Fruit fly (Drosophila melanogaster) whole organism, embryonic: ENCODE results near the gene Karybeta3.
A peak's percentile ranks its signal among the peaks of the same experiment; 100 is the strongest.

Experiments
- CG10959 ChIP-seq: fragments of 200-800 bp; sonication (Bioruptor generic); IDR thresholded peaks from 2 replicates; pipeline ENCODE4 v1.3.6; 2022; ENCODE audit warnings: missing biosample characterization, missing genetic modification characterization
- CG14667 ChIP-seq: fragments of 200-800 bp; sonication (Bioruptor generic); IDR thresholded peaks from 2 replicates; pipeline ENCODE4 v1.3.6; 2022; ENCODE audit warnings: missing biosample characterization, missing genetic modification characterization
- CG15696 ChIP-seq: fragments of 200-800 bp; sonication (Bioruptor generic); optimal IDR thresholded peaks from 2 replicates; lab custom pipeline; 2019; ENCODE audit warnings: missing biosample characterization, mild to moderate bottlenecking, missing genetic modification characterization, moderate library complexity
- CG16813 ChIP-seq: fragments of 200-800 bp; sonication (Bioruptor generic); IDR thresholded peaks from 3 replicates; pipeline ENCODE4 v1.3.6; 2022; ENCODE audit warnings: missing biosample characterization, missing genetic modification characterization; ENCODE audit not compliant: partially characterized antibody
- CG17829 ChIP-seq: fragments of 200-800 bp; optimal IDR thresholded peaks from 2 replicates; lab custom pipeline; 2019; ENCODE audit warnings: missing biosample characterization, mild to moderate bottlenecking, missing genetic modification characterization, moderate library complexity
- CG17912 ChIP-seq: fragments of 200-800 bp; sonication (Bioruptor generic); optimal IDR thresholded peaks from 2 replicates; lab custom pipeline; 2018; ENCODE audit warnings: missing biosample characterization, mild to moderate bottlenecking, missing genetic modification characterization
- CG18011 ChIP-seq: fragments of 200-800 bp; sonication (Bioruptor generic); optimal IDR thresholded peaks from 2 replicates; lab custom pipeline; 2017; ENCODE audit warnings: missing biosample characterization, missing genetic modification characterization, mild to moderate bottlenecking, moderate library complexity, missing genotype
- CG3163 ChIP-seq: fragments of 200-800 bp; sonication (Bioruptor generic); optimal IDR thresholded peaks from 3 replicates; lab custom pipeline; 2016; ENCODE audit warnings: missing biosample characterization, missing genetic modification characterization
- CG3281 ChIP-seq: fragments of 200-800 bp; sonication (Bioruptor generic); optimal IDR thresholded peaks from 3 replicates; lab custom pipeline; 2017; ENCODE audit warnings: missing biosample characterization, mild to moderate bottlenecking, missing genetic modification characterization
- CG43689 ChIP-seq: fragments of 200-800 bp; sonication (Bioruptor generic); IDR thresholded peaks from 2 replicates; pipeline ENCODE4 v1.3.6; 2022; ENCODE audit warnings: missing biosample characterization, missing genetic modification characterization
- CG4424 ChIP-seq: fragments of 200-800 bp; sonication (Bioruptor generic); optimal IDR thresholded peaks from 3 replicates; lab custom pipeline; 2016; ENCODE audit warnings: missing biosample characterization, missing genetic modification characterization
- CG7357 ChIP-seq: fragments of 200-800 bp; sonication (Bioruptor generic); IDR thresholded peaks from 3 replicates; pipeline ENCODE4 v1.3.6; 2022; ENCODE audit warnings: missing biosample characterization, missing genetic modification characterization
- CG8290 ChIP-seq, 3 experiments: fragments of 200-800 bp; sonication (Bioruptor generic); optimal IDR thresholded peaks; 2 replicates each; lab custom pipeline; 2016 to 2019; ENCODE audit warnings: missing biosample characterization in 3 of 3, missing genetic modification characterization in 3 of 3, mild to moderate bottlenecking in 2 of 3, moderate library complexity in 1 of 3
- CG8478 ChIP-seq: fragments of >200 bp; optimal IDR thresholded peaks from 2 replicates; lab custom pipeline; 2018
- CG9876 ChIP-seq: fragments of 200-800 bp; sonication (Bioruptor generic); optimal IDR thresholded peaks from 2 replicates; lab custom pipeline; 2016; ENCODE audit warnings: missing biosample characterization, missing genetic modification characterization
- CHES-1-like ChIP-seq: fragments of 200-800 bp; sonication (Bioruptor generic); optimal IDR thresholded peaks from 2 replicates; lab custom pipeline; 2016; ENCODE audit warnings: missing biosample characterization, missing genetic modification characterization
- CTCF ChIP-seq: fragments of 200-800 bp; sonication (Bioruptor generic); optimal IDR thresholded peaks from 2 replicates; lab custom pipeline; 2017; ENCODE audit warnings: missing biosample characterization, mild to moderate bottlenecking, missing genetic modification characterization, moderate library complexity
- CrebB ChIP-seq: fragments of 200-800 bp; sonication (Bioruptor generic); optimal IDR thresholded peaks from 3 replicates; lab custom pipeline; 2018; ENCODE audit warnings: missing biosample characterization, mild to moderate bottlenecking, missing genetic modification characterization
- Dref ChIP-seq: fragments of 200-800 bp; sonication (Bioruptor generic); IDR thresholded peaks from 2 replicates; pipeline ENCODE4 v1.3.6; 2022; ENCODE audit warnings: missing biosample characterization, missing genetic modification characterization
- Gug ChIP-seq: fragments of 200-800 bp; sonication (Bioruptor generic); IDR thresholded peaks from 4 replicates; pipeline ENCODE4 v1.3.6; 2022; ENCODE audit warnings: missing biosample characterization, missing genetic modification characterization
- H2.0 ChIP-seq: fragments of 200-800 bp; sonication (Bioruptor generic); IDR thresholded peaks from 2 replicates; pipeline ENCODE4 v1.3.6; 2022; ENCODE audit warnings: missing biosample characterization, missing genetic modification characterization
- Hand ChIP-seq: fragments of 200-800 bp; sonication (Bioruptor generic); optimal IDR thresholded peaks from 2 replicates; lab custom pipeline; 2017; ENCODE audit warnings: mild to moderate bottlenecking, missing biosample characterization, missing genetic modification reagents, missing genetic modification characterization
- Hr39 ChIP-seq: fragments of >200 bp; optimal IDR thresholded peaks from 2 replicates; lab custom pipeline; 2017
- Hsf ChIP-seq: fragments of 200-800 bp; sonication (Bioruptor generic); optimal IDR thresholded peaks from 3 replicates; lab custom pipeline; 2016; ENCODE audit warnings: missing biosample characterization, missing genetic modification characterization
- NC2α ChIP-seq: fragments of 200-800 bp; sonication (Bioruptor generic); optimal IDR thresholded peaks from 2 replicates; lab custom pipeline; 2016; ENCODE audit warnings: missing biosample characterization, missing genetic modification characterization
- Oaz ChIP-seq: fragments of 200-800 bp; sonication (Bioruptor generic); IDR thresholded peaks from 2 replicates; pipeline ENCODE4 v1.3.6; 2022; ENCODE audit warnings: missing biosample characterization, missing genetic modification characterization
- PHDP ChIP-seq: fragments of 200-800 bp; sonication (Bioruptor generic); optimal IDR thresholded peaks from 3 replicates; lab custom pipeline; 2018; ENCODE audit warnings: missing biosample characterization, mild to moderate bottlenecking, missing genetic modification characterization, moderate library complexity
- Ptx1 ChIP-seq: fragments of 200-800 bp; sonication (Bioruptor generic); IDR thresholded peaks from 2 replicates; pipeline ENCODE4 v1.3.6; 2022; ENCODE audit warnings: missing biosample characterization, missing genetic modification characterization
- Sox100B ChIP-seq: fragments of 200-800 bp; sonication (Bioruptor generic); optimal IDR thresholded peaks from 3 replicates; lab custom pipeline; 2018; ENCODE audit warnings: missing biosample characterization, mild to moderate bottlenecking, missing genetic modification characterization
- TFAM ChIP-seq: fragments of 200-800 bp; sonication (Bioruptor generic); optimal IDR thresholded peaks from 2 replicates; lab custom pipeline; 2017; ENCODE audit warnings: missing biosample characterization, missing genetic modification characterization, inconsistent platforms
- Usf ChIP-seq: fragments of 200-800 bp; sonication (Bioruptor generic); optimal IDR thresholded peaks from 2 replicates; lab custom pipeline; 2017; ENCODE audit warnings: missing genotype, missing biosample characterization, missing genetic modification characterization
- bbx ChIP-seq: fragments of 200-800 bp; sonication (Bioruptor generic); IDR thresholded peaks from 2 replicates; pipeline ENCODE4 v1.3.6; 2022; ENCODE audit warnings: missing biosample characterization, missing genetic modification characterization; ENCODE audit not compliant: partially characterized antibody
- cas ChIP-seq: fragments of 200-800 bp; sonication (Bioruptor generic); IDR thresholded peaks from 2 replicates; pipeline ENCODE4 v1.3.6; 2022; ENCODE audit warnings: missing biosample characterization, missing genetic modification characterization
- cato ChIP-seq: fragments of 200-800 bp; sonication (Bioruptor generic); optimal IDR thresholded peaks from 2 replicates; lab custom pipeline; 2016; ENCODE audit warnings: missing biosample characterization, missing genetic modification characterization, borderline replicate concordance
- cwo ChIP-seq: fragments of 200-800 bp; sonication (Bioruptor generic); optimal IDR thresholded peaks from 3 replicates; lab custom pipeline; 2017; ENCODE audit warnings: missing biosample characterization, missing genetic modification characterization, mild to moderate bottlenecking, moderate library complexity, missing genetic modification reagents
- fd102C ChIP-seq: fragments of 200-800 bp; sonication (Bioruptor generic); optimal IDR thresholded peaks from 2 replicates; lab custom pipeline; 2018; ENCODE audit warnings: missing biosample characterization, mild to moderate bottlenecking, missing genetic modification characterization, moderate library complexity
- gt ChIP-seq: fragments of 200-800 bp; sonication (Bioruptor generic); IDR thresholded peaks from 2 replicates; pipeline ENCODE4 v1.3.6; 2022; ENCODE audit warnings: missing biosample characterization, missing genetic modification characterization
- knrl ChIP-seq: fragments of 200-800 bp; sonication (Bioruptor generic); IDR thresholded peaks from 3 replicates; pipeline ENCODE4 v1.3.6; 2022; ENCODE audit warnings: missing biosample characterization, missing genetic modification characterization; ENCODE audit not compliant: partially characterized antibody
- nerfin-2 ChIP-seq: fragments of 200-800 bp; sonication (Bioruptor generic); IDR thresholded peaks from 2 replicates; pipeline ENCODE4 v1.3.6; 2022; ENCODE audit warnings: missing biosample characterization, missing genetic modification characterization; ENCODE audit not compliant: partially characterized antibody
- odd ChIP-seq: fragments of 200-800 bp; sonication (Bioruptor generic); optimal IDR thresholded peaks from 2 replicates; lab custom pipeline; 2017; ENCODE audit warnings: missing biosample characterization, mild to moderate bottlenecking, missing genetic modification characterization
- phol ChIP-seq: fragments of 200-800 bp; sonication (Bioruptor generic); optimal IDR thresholded peaks from 3 replicates; lab custom pipeline; 2018; ENCODE audit warnings: missing biosample characterization, mild to moderate bottlenecking, missing genetic modification characterization, moderate library complexity
- pros ChIP-seq: fragments of 200-800 bp; sonication (Bioruptor generic); optimal IDR thresholded peaks from 3 replicates; lab custom pipeline; 2019; ENCODE audit warnings: missing biosample characterization, mild to moderate bottlenecking, missing genetic modification characterization, moderate library complexity
- row ChIP-seq: fragments of 200-800 bp; sonication (Bioruptor generic); IDR thresholded peaks from 3 replicates; pipeline ENCODE4 v1.3.6; 2022; ENCODE audit warnings: missing biosample characterization, missing genetic modification characterization
- sc ChIP-seq, 3 experiments: fragments of >200 bp in 2 of 3; fragments of 200-800 bp in 1 of 3; sonication (Bioruptor generic) in 1 of 3; optimal IDR thresholded peaks; 2 replicates in 2 of 3; 3 replicates in 1 of 3; lab custom pipeline; 2017; ENCODE audit warnings: mild to moderate bottlenecking in 1 of 3, missing biosample characterization in 1 of 3, missing genetic modification characterization in 1 of 3, missing genetic modification reagents in 1 of 3
- sens-2 ChIP-seq: fragments of 200-800 bp; sonication (Bioruptor generic); IDR thresholded peaks from 2 replicates; pipeline ENCODE4 v1.3.6; 2022; ENCODE audit warnings: missing biosample characterization, missing genetic modification characterization
- sna ChIP-seq: fragments of 200-800 bp; sonication (Bioruptor generic); IDR thresholded peaks from 2 replicates; pipeline ENCODE4 v1.3.6; 2022; ENCODE audit warnings: missing biosample characterization, missing genetic modification characterization; ENCODE audit not compliant: partially characterized antibody
- so ChIP-seq: fragments of 200-800 bp; sonication (Bioruptor generic); IDR thresholded peaks from 3 replicates; pipeline ENCODE4 v1.3.6; 2022; ENCODE audit warnings: missing biosample characterization, missing genetic modification characterization
- sqz ChIP-seq: fragments of 200-800 bp; sonication (Bioruptor generic); optimal IDR thresholded peaks from 3 replicates; lab custom pipeline; 2018; ENCODE audit warnings: missing biosample characterization, mild to moderate bottlenecking, missing genetic modification characterization
- ssp ChIP-seq: fragments of 200-800 bp; sonication (Bioruptor generic); IDR thresholded peaks from 2 replicates; pipeline ENCODE4 v1.3.6; 2022; ENCODE audit warnings: missing biosample characterization, missing genetic modification characterization
- unpg ChIP-seq: fragments of 200-800 bp; sonication (Bioruptor generic); optimal IDR thresholded peaks from 3 replicates; lab custom pipeline; 2018; ENCODE audit warnings: missing biosample characterization, mild to moderate bottlenecking, missing genetic modification characterization, moderate library complexity
- yki ChIP-seq: fragments of >200 bp; optimal IDR thresholded peaks from 3 replicates; lab custom pipeline; 2018

The Karybeta3 gene

dm6 chr3R:4663068-4663467 lies 14.1 kb downstream of the Karybeta3 start (continued):
- peak; percentile 34; the same call in 1 of the 3 replicates for TF ChIP-seq so (GFP tag; lab: Robert Waterston, UW)
- TF ChIP-seq Hand (GFP tag; lab: Kevin White, UChicago) = peak; percentile 10
- TF ChIP-seq bbx (GFP tag; lab: Robert Waterston, UW) = no peak
- peak; percentile 21 for TF ChIP-seq cato (GFP tag; lab: Kevin White, UChicago)
- TF ChIP-seq gt (GFP tag; lab: Robert Waterston, UW) = peak; percentile 62
- peak; percentile 80 for TF ChIP-seq Sox100B (GFP tag; lab: Kevin White, UChicago)
- TF ChIP-seq nerfin-2 = no peak
- peak; percentile 53; the same call in 1 of the 2 replicates for TF ChIP-seq sens-2 (GFP tag; lab: Robert Waterston, UW)
- peak; percentile 86 for TF ChIP-seq unpg (GFP tag; lab: Kevin White, UChicago)
- TF ChIP-seq CG43689 = peak; percentile 50; the same call in 1 of the 2 replicates
- no peak for TF ChIP-seq CG9876 (GFP tag; lab: Kevin White, UChicago)
- peak; percentile 31 for TF ChIP-seq CHES-1-like (GFP tag; lab: Kevin White, UChicago)
- TF ChIP-seq H2.0 = peak; percentile 79
- TF ChIP-seq TFAM = peak; percentile 48
- TF ChIP-seq cas = no peak
- TF ChIP-seq Gug (GFP tag; lab: Robert Waterston, UW) = peak; percentile 69; the same call in 3 of the 4 replicates
- TF ChIP-seq sna (GFP tag; lab: Robert Waterston, UW) = no peak
- TF ChIP-seq CG3163 (GFP tag; lab: Kevin White, UChicago) = no peak
- TF ChIP-seq row (GFP tag; lab: Robert Waterston, UW) = peak; percentile 79
- peak; percentile 88 for TF ChIP-seq CG8290 (GFP tag; optimal IDR thresholded peaks at IDR 0.05; lab: Kevin White, UChicago)
- no peak for TF ChIP-seq CG8290 (tag; optimal IDR thresholded peaks at IDR 0.05; lab: Kevin White, UChicago)
- TF ChIP-seq sc (optimal IDR thresholded peaks at IDR 0.05; lab: Kevin White, UChicago) = no peak
- peak; percentile 7 for TF ChIP-seq sc (GFP tag; optimal IDR thresholded peaks at IDR 0.05; lab: Kevin White, UChicago)
- TF ChIP-seq CG15696 (tag; lab: Kevin White, UChicago) = peak; percentile 93
- TF ChIP-seq Hr39 = no peak
- TF ChIP-seq sqz (GFP tag; lab: Kevin White, UChicago) = peak; percentile 32
- no peak for TF ChIP-seq CG18011 (GFP tag; lab: Kevin White, UChicago)
- no peak for TF ChIP-seq CrebB
- 0 out of 2 replicates have a peak, but pooled peaks have one; percentile 5 for TF ChIP-seq Oaz
- peak; percentile 80 for TF ChIP-seq fd102C (GFP tag; lab: Kevin White, UChicago)
- no peak for TF ChIP-seq CG16813 (GFP tag; lab: Robert Waterston, UW)
- no peak for TF ChIP-seq knrl
- peak; percentile 33 for TF ChIP-seq CTCF (GFP tag; lab: Kevin White, UChicago)
- peak; percentile 54 for TF ChIP-seq ssp (GFP tag; lab: Robert Waterston, UW)
- TF ChIP-seq Dref (GFP tag; lab: Robert Waterston, UW) = no peak
- TF ChIP-seq Hsf = peak; percentile 50
- peak; percentile 92 for TF ChIP-seq CG10959
- peak; percentile 94 for TF ChIP-seq CG17829 (tag; lab: Kevin White, UChicago)
- peak; percentile 60 for TF ChIP-seq CG3281
- TF ChIP-seq odd (GFP tag; lab: Kevin White, UChicago) = no peak
- peak; percentile 77 for TF ChIP-seq PHDP (tag; lab: Kevin White, UChicago)
- TF ChIP-seq CG7357 = peak; percentile 74
- TF ChIP-seq yki (lab: Kevin White, UChicago) = no peak
- peak; percentile 48 for TF ChIP-seq Usf
- peak; percentile 92 for TF ChIP-seq CG4424
- peak; percentile 51 for TF ChIP-seq cwo (GFP tag; lab: Kevin White, UChicago)
- TF ChIP-seq CG8478 (lab: Kevin White, UChicago) = no peak
- TF ChIP-seq phol = peak; percentile 92
- TF ChIP-seq Ptx1 (GFP tag; lab: Robert Waterston, UW) = peak; percentile 82
- peak; percentile 56; the same call in 1 of the 2 replicates for TF ChIP-seq CG14667
- TF ChIP-seq pros (GFP tag; lab: Kevin White, UChicago) = peak; percentile 15
- no peak for TF ChIP-seq CG17912 (GFP tag; lab: Kevin White, UChicago)
- no peak for TF ChIP-seq NC2α (GFP tag; lab: Kevin White, UChicago)
